Fruit fly (Drosophila melanogaster): ENCODE measurements around the gene CG3345.

CG3345 gene

DNA sequence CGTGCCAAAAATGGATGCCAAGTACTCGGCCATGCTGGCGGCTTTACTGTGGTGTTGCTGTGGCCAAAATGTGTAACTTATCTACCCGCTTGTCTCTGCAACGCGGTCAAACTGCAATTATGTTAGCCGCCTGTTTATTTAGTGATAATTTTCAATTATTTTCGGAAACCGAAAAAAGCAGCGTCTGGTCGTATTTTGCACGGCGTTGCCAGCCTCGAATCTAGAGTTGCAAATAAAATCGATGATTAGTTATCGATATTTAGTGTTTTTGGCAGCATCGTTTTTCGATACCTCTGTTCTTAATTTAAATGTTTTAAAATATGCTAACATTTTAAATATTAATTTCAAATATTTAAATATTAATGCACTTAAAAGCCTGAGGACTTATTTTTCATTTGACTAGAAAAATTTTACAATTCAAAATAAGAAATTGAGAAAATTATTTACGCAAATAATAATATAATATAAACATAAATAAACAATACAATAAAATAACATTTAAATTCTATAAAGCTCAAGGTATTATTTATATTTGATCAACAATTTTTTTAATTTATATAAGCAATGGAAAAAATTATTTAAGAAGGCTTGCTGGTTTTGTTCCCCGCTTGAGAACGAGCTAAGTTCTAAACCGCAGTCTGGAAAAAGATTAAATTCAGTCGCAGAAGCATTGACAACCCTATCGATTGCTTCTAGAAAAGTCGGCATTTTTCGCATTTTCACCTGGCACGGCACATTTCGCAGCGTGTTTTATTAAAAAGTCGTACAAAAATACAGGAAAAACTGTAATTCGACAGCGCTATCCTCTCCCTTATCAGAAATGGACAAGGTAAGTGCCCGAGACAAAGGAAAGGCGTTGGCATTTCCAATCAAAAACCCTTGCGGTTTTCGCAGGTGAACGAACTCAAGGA is 25.8 kb downstream of the CG3345 start, which contains the start of the genes U2af38 and Stip1 (continued):
- TF ChIP-seq Dek (tag; optimal IDR thresholded peaks at IDR 0.05) (peak; percentile 14), tin (GFP tag; optimal IDR thresholded peaks at IDR 0.05) (peak; percentile 31), knrl (GFP tag; IDR thresholded peaks at IDR 0.05; ENCODE audit: partially characterized antibody) (peak; percentile 60; the same call in 2 of the 3 replicates), tgo (GFP tag; IDR thresholded peaks at IDR 0.05) (no peak), CG11560 (tag; IDR thresholded peaks at IDR 0.05) (no peak), nerfin-1 (tag; optimal IDR thresholded peaks at IDR 0.05) (peak; percentile 7), mam (GFP tag; optimal IDR thresholded peaks at IDR 0.05) (peak; percentile 15), shn (GFP tag; optimal IDR thresholded peaks at IDR 0.05) (no peak), Atf6 (GFP tag; IDR thresholded peaks at IDR 0.05) (0 out of 2 replicates have a peak, but pooled peaks have one; percentile 33), CG11696 (GFP tag; IDR thresholded peaks at IDR 0.05) (no peak), cas (GFP tag; IDR thresholded peaks at IDR 0.05) (no peak), CG12391 (tag; optimal IDR thresholded peaks at IDR 0.05) (peak; percentile 64), bigmax (GFP tag; optimal IDR thresholded peaks at IDR 0.05) (peak; percentile 55), Dref (GFP tag; IDR thresholded peaks at IDR 0.05) (peak; percentile 79), row (GFP tag; IDR thresholded peaks at IDR 0.05) (peak; percentile 58), oc (tag; optimal IDR thresholded peaks at IDR 0.05) (peak; percentile 35), CG31388 (GFP tag; optimal IDR thresholded peaks at IDR 0.05) (no peak), CG14860 (GFP tag; IDR thresholded peaks at IDR 0.05; ENCODE audit: partially characterized antibody) (0 out of 3 replicates have a peak, but pooled peaks have one; percentile 27), hkb (optimal IDR thresholded peaks at IDR 0.05) (no peak), hkb (GFP tag; IDR thresholded peaks at IDR 0.05) (no peak), Dip2 (GFP tag; IDR thresholded peaks at IDR 0.05) (no peak), sisA (GFP tag; IDR thresholded peaks at IDR 0.05) (no peak), Mad (GFP tag; optimal IDR thresholded peaks at IDR 0.05) (no peak), Abd-B (GFP tag; optimal IDR thresholded peaks at IDR 0.05) (no peak), Side (GFP tag; optimal IDR thresholded peaks at IDR 0.05) (no peak), Nf-YB (GFP tag; optimal IDR thresholded peaks at IDR 0.05) (no peak), CG7745 (tag; optimal IDR thresholded peaks at IDR 0.05) (no peak), CG10274 (GFP tag; optimal IDR thresholded peaks at IDR 0.05) (no peak), CG43689 (GFP tag; IDR thresholded peaks at IDR 0.05) (no peak), ems (GFP tag; optimal IDR thresholded peaks at IDR 0.05) (no peak), CG15601 (tag; optimal IDR thresholded peaks at IDR 0.05) (no peak), E2f1 (GFP tag; IDR thresholded peaks at IDR 0.05) (no peak), Nf-YC (tag; optimal IDR thresholded peaks at IDR 0.05) (peak; percentile 63), CG13894 (tag; optimal IDR thresholded peaks at IDR 0.05) (peak; percentile 63), lilli (GFP tag; optimal IDR thresholded peaks at IDR 0.05) (peak; percentile 14), C15 (GFP tag; IDR thresholded peaks at IDR 0.05) (no peak), CG1647 (GFP tag; optimal IDR thresholded peaks at IDR 0.05) (no peak), CG15073 (GFP tag; optimal IDR thresholded peaks at IDR 0.05) (no peak), Dip3 (GFP tag; optimal IDR thresholded peaks at IDR 0.05) (no peak), Hey (tag; optimal IDR thresholded peaks at IDR 0.05) (no peak), caup (GFP tag; optimal IDR thresholded peaks at IDR 0.05; ENCODE audit: severe bottlenecking) (no peak), Drgx (GFP tag; IDR thresholded peaks at IDR 0.05) (no peak), fru (optimal IDR thresholded peaks at IDR 0.05) (no peak), CG16815 (GFP tag; optimal IDR thresholded peaks at IDR 0.05) (no peak), bab2 (GFP tag; optimal IDR thresholded peaks at IDR 0.05) (no peak), CG15514 (GFP tag; optimal IDR thresholded peaks at IDR 0.05) (peak; percentile 75), CG4282 (GFP tag; optimal IDR thresholded peaks at IDR 0.05) (no peak), Scr (GFP tag; IDR thresholded peaks at IDR 0.05; ENCODE audit: partially characterized antibody) (peak; percentile 72), gcm2 (GFP tag; optimal IDR thresholded peaks at IDR 0.05) (no peak), Ada2b (GFP tag; IDR thresholded peaks at IDR 0.05) (no peak)
